Worm (Caenorhabditis elegans) whole organism, L1 larva: ENCODE measurements around the gene C05C10.7.

Source experiments
- aly-2 ChIP-seq: fragments of 150-350 bp; optimal IDR thresholded peaks from 2 replicates; lab custom pipeline; 2014; ENCODE audit warnings: missing biosample characterization, missing genetic modification characterization
- ceh-88 ChIP-seq: fragments of 200-800 bp; sonication (Bioruptor generic); IDR thresholded peaks from 2 replicates; pipeline ENCODE4 v1.3.6; 2022; ENCODE audit warnings: missing genetic modification characterization, missing compliant biosample characterization
- dsc-1 ChIP-seq: sonication (generic microtip); optimal IDR thresholded peaks from 2 replicates; lab custom pipeline; 2016; ENCODE audit warnings: mild to moderate bottlenecking, missing genetic modification characterization, missing compliant biosample characterization
- efl-1 ChIP-seq, 4 experiments: fragments of 150-350 bp; optimal IDR thresholded peaks in 3 of 4; peaks in 1 of 4; 1 replicate in 1 of 4; 2 replicates in 3 of 4; lab custom pipeline; 2014; ENCODE audit warnings: missing biosample characterization in 2 of 4, missing genetic modification characterization in 2 of 4, missing genetic modification reagents in 2 of 4
- egl-27 ChIP-seq, 2 experiments: fragments of 150-350 bp in 1 of 2; sonication (generic microtip); optimal IDR thresholded peaks; 3 replicates each; lab custom pipeline; 2017 to 2018; ENCODE audit warnings: missing biosample characterization in 2 of 2, missing genetic modification characterization in 2 of 2, missing genetic modification reagents in 2 of 2
- elt-3 ChIP-seq, 6 experiments: fragments of 150-350 bp in 1 of 6; sonication (generic microtip); optimal IDR thresholded peaks; 2 replicates each; lab custom pipeline; 2017 to 2018; ENCODE audit warnings: missing biosample characterization in 6 of 6, missing genetic modification characterization in 6 of 6, inconsistent platforms in 1 of 6
- jun-1 ChIP-seq: fragments of 150-350 bp; optimal IDR thresholded peaks from 2 replicates; lab custom pipeline; 2014; ENCODE audit warnings: missing biosample characterization, missing genetic modification reagents, missing genetic modification characterization
- lsy-2 ChIP-seq, 2 experiments: fragments of 150-350 bp; optimal IDR thresholded peaks; 2 replicates each; lab custom pipeline; 2014; ENCODE audit warnings: missing biosample characterization in 2 of 2, missing genetic modification characterization in 2 of 2
- mep-1 ChIP-seq: fragments of 150-350 bp; optimal IDR thresholded peaks from 2 replicates; lab custom pipeline; 2014; ENCODE audit warnings: missing biosample characterization, missing genetic modification characterization
- nhr-11 ChIP-seq: fragments of 150-350 bp; optimal IDR thresholded peaks from 2 replicates; lab custom pipeline; 2014; ENCODE audit warnings: missing biosample characterization, missing genetic modification characterization
- nhr-77 ChIP-seq: fragments of 150-350 bp; optimal IDR thresholded peaks from 2 replicates; lab custom pipeline; 2014; ENCODE audit warnings: missing biosample characterization, missing genetic modification characterization
- swsn-7 ChIP-seq: sonication (generic microtip); optimal IDR thresholded peaks from 2 replicates; lab custom pipeline; 2016; ENCODE audit warnings: missing genetic modification characterization, missing compliant biosample characterization
- unc-86 ChIP-seq: sonication (generic microtip); optimal IDR thresholded peaks from 2 replicates; lab custom pipeline; 2016; ENCODE audit warnings: missing genetic modification characterization, missing compliant biosample characterization
- ztf-11 ChIP-seq, 2 experiments: sonication (generic microtip); optimal IDR thresholded peaks; 2 replicates each; lab custom pipeline; 2016 to 2017; ENCODE audit warnings: missing genetic modification characterization in 2 of 2, missing biosample characterization in 1 of 2, missing compliant biosample characterization in 1 of 2

DNA sequence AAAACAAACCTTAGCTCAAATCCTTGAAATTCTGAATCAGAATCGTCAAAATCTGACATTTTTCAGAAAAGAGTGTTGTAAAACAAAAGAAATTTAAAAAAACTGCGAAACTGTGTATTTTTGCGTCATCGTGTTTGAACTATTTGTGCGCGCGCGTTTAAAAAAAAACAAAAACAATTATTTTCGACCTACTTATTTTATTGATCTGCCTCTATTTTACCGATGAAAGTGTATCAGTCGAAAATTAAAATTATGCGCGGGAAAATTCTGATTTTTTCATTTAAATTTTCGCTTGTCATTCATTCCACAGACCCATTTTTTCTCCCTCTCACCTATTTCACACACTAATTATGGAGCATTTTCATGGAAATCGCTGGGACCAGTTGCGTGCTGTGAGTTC, at the start of gene C05C10.7, which contains the start of gene C05C10.5:
- TF ChIP-seq jun-1 (no peak), dsc-1 (tag; lab: Kevin White, UChicago) (no peak), lsy-2 (tag; optimal IDR thresholded peaks at IDR 0.05; lab: Kevin White, UChicago) (no peak), nhr-11 (tag; lab: Kevin White, UChicago) (no peak), swsn-7 (tag; lab: Kevin White, UChicago) (no peak), mep-1 (no peak), ztf-11 (tag; optimal IDR thresholded peaks at IDR 0.05; lab: Kevin White, UChicago) (no peak), elt-3 (tag; optimal IDR thresholded peaks at IDR 0.05; lab: Kevin White, UChicago) (no peak), efl-1 (optimal IDR thresholded peaks at IDR 0.05; lab: Kevin White, UChicago) (peak in 1 of 2 experiments; percentile 10), efl-1 (GFP tag; optimal IDR thresholded peaks at IDR 0.05 in 1 of 2; lab: Kevin White, UChicago) (peak in 1 of 2 experiments; percentile 58), unc-86 (no peak), ceh-88 (GFP tag; lab: Robert Waterston, UW) (no peak), egl-27 (tag; optimal IDR thresholded peaks at IDR 0.05; lab: Kevin White, UChicago) (no peak), nhr-77 (tag; lab: Kevin White, UChicago) (no peak), aly-2 (tag; lab: Kevin White, UChicago) (no peak)
